Fruit fly (Drosophila melanogaster) whole organism, embryonic: ENCODE measurements around the gene witty.

Experiments used
- Ada2b ChIP-seq: fragments of 200-800 bp; sonication (Bioruptor generic); IDR thresholded peaks from 2 replicates; pipeline ENCODE4 v1.3.6; 2022; ENCODE audit warnings: missing biosample characterization, missing genetic modification characterization
- Atf-2 ChIP-seq: fragments of 200-800 bp; sonication (Bioruptor generic); optimal IDR thresholded peaks from 2 replicates; lab custom pipeline; 2016; ENCODE audit warnings: missing biosample characterization, missing genetic modification characterization
- Awh ChIP-seq: fragments of 200-800 bp; sonication (Bioruptor generic); IDR thresholded peaks from 2 replicates; pipeline ENCODE4, ENCODE4 v1.3.6; 2022; ENCODE audit warnings: missing biosample characterization, missing genetic modification characterization
- Bgb ChIP-seq: fragments of 200-800 bp; sonication (Bioruptor generic); IDR thresholded peaks from 2 replicates; pipeline ENCODE4 v1.3.6; 2022; ENCODE audit warnings: missing biosample characterization, missing genetic modification characterization; ENCODE audit not compliant: partially characterized antibody
- CG10565 ChIP-seq: fragments of 200-800 bp; sonication (Bioruptor generic); optimal IDR thresholded peaks from 3 replicates; lab custom pipeline; 2016; ENCODE audit warnings: missing biosample characterization, mild to moderate bottlenecking, missing genetic modification characterization
- CG10654 ChIP-seq: fragments of 200-800 bp; sonication (Bioruptor generic); optimal IDR thresholded peaks from 2 replicates; lab custom pipeline; 2016; ENCODE audit warnings: missing biosample characterization, missing genetic modification characterization
- CG12744 ChIP-seq: fragments of 200-800 bp; sonication (Bioruptor generic); optimal IDR thresholded peaks from 2 replicates; lab custom pipeline; 2016; ENCODE audit warnings: missing biosample characterization, missing genetic modification characterization
- CG16779 ChIP-seq: fragments of 200-800 bp; sonication (Bioruptor generic); IDR thresholded peaks from 2 replicates; pipeline ENCODE4 v1.3.6; 2022; ENCODE audit warnings: missing biosample characterization, missing genetic modification characterization
- CG17912 ChIP-seq: fragments of 200-800 bp; sonication (Bioruptor generic); optimal IDR thresholded peaks from 2 replicates; lab custom pipeline; 2018; ENCODE audit warnings: missing biosample characterization, mild to moderate bottlenecking, missing genetic modification characterization
- CG18764 ChIP-seq: fragments of 200-800 bp; sonication (Bioruptor generic); optimal IDR thresholded peaks from 3 replicates; lab custom pipeline; 2016; ENCODE audit warnings: missing biosample characterization, missing genetic modification characterization
- CG3407 ChIP-seq: fragments of 200-800 bp; sonication (Bioruptor generic); optimal IDR thresholded peaks from 2 replicates; lab custom pipeline; 2018; ENCODE audit warnings: missing biosample characterization, mild to moderate bottlenecking, missing genetic modification characterization
- CG3838 ChIP-seq: fragments of 200-800 bp; sonication (Bioruptor generic); optimal IDR thresholded peaks from 3 replicates; lab custom pipeline; 2016; ENCODE audit warnings: missing biosample characterization, missing genetic modification characterization
- CG6689 ChIP-seq: fragments of 200-800 bp; sonication (Bioruptor generic); IDR thresholded peaks from 2 replicates; pipeline ENCODE4 v1.3.6; 2022; ENCODE audit warnings: missing biosample characterization, missing genetic modification characterization
- CG8359 ChIP-seq: fragments of 200-800 bp; sonication (Bioruptor generic); optimal IDR thresholded peaks from 2 replicates; lab custom pipeline; 2017; ENCODE audit warnings: missing biosample characterization, mild to moderate bottlenecking, missing genetic modification characterization, borderline replicate concordance
- CG8388 ChIP-seq: fragments of 200-800 bp; sonication (Bioruptor generic); optimal IDR thresholded peaks from 2 replicates; lab custom pipeline; 2019; ENCODE audit warnings: missing biosample characterization, mild to moderate bottlenecking, missing genetic modification characterization, moderate library complexity
- CG8765 ChIP-seq: fragments of 200-800 bp; sonication (Bioruptor generic); IDR thresholded peaks from 2 replicates; pipeline ENCODE4 v1.3.6; 2022; ENCODE audit warnings: missing biosample characterization, missing genetic modification characterization
- CG9609 ChIP-seq: fragments of 200-800 bp; sonication (Bioruptor generic); optimal IDR thresholded peaks from 3 replicates; lab custom pipeline; 2016; ENCODE audit warnings: missing biosample characterization, missing genetic modification characterization
- CG9727 ChIP-seq: fragments of 200-800 bp; sonication (Bioruptor generic); optimal IDR thresholded peaks from 3 replicates; lab custom pipeline; 2017; ENCODE audit warnings: missing biosample characterization, mild to moderate bottlenecking, missing genetic modification characterization
- CG9876 ChIP-seq: fragments of 200-800 bp; sonication (Bioruptor generic); optimal IDR thresholded peaks from 2 replicates; lab custom pipeline; 2016; ENCODE audit warnings: missing biosample characterization, missing genetic modification characterization
- CoRest ChIP-seq: fragments of 200-800 bp; sonication (Bioruptor generic); optimal IDR thresholded peaks from 3 replicates; lab custom pipeline; 2018; ENCODE audit warnings: missing biosample characterization, mild to moderate bottlenecking, missing genetic modification characterization, moderate library complexity
- Dbx ChIP-seq: fragments of 200-800 bp; sonication (Bioruptor generic); IDR thresholded peaks from 3 replicates; pipeline ENCODE4 v1.3.6; 2022; ENCODE audit warnings: missing biosample characterization, missing genetic modification characterization
- Dp ChIP-seq: fragments of 200-800 bp; sonication (Bioruptor generic); optimal IDR thresholded peaks from 2 replicates; lab custom pipeline; 2018; ENCODE audit warnings: missing biosample characterization, mild to moderate bottlenecking, missing genetic modification characterization, moderate library complexity
- Dref ChIP-seq: fragments of 200-800 bp; sonication (Bioruptor generic); IDR thresholded peaks from 2 replicates; pipeline ENCODE4 v1.3.6; 2022; ENCODE audit warnings: missing biosample characterization, missing genetic modification characterization
- Elba2 ChIP-seq: fragments of 200-800 bp; sonication (Bioruptor generic); optimal IDR thresholded peaks from 3 replicates; lab custom pipeline; 2016; ENCODE audit warnings: missing biosample characterization, missing genetic modification characterization
- H15 ChIP-seq: fragments of 200-800 bp; sonication (Bioruptor generic); IDR thresholded peaks from 3 replicates; pipeline ENCODE4 v1.3.6; 2022; ENCODE audit warnings: missing biosample characterization, missing genetic modification characterization
- HHEX ChIP-seq: fragments of 200-800 bp; sonication (Bioruptor generic); optimal IDR thresholded peaks from 3 replicates; lab custom pipeline; 2017; ENCODE audit warnings: missing biosample characterization, mild to moderate bottlenecking, missing genetic modification characterization, missing genetic modification reagents
- Hey ChIP-seq: fragments of 200-800 bp; sonication (Bioruptor generic); optimal IDR thresholded peaks from 3 replicates; lab custom pipeline; 2018; ENCODE audit warnings: missing biosample characterization, mild to moderate bottlenecking, missing genetic modification characterization
- Med ChIP-seq: fragments of 200-800 bp; sonication (Bioruptor generic); peaks from one replicate; lab custom pipeline; 2016; ENCODE audit warnings: missing biosample characterization, missing genetic modification characterization, mild to moderate bottlenecking, inconsistent platforms, moderate library complexity
- NC2β ChIP-seq: fragments of 200-800 bp; sonication (Bioruptor generic); optimal IDR thresholded peaks from 2 replicates; lab custom pipeline; 2016; ENCODE audit warnings: missing biosample characterization, missing genetic modification characterization
- Rx ChIP-seq: fragments of 200-800 bp; sonication (Bioruptor generic); IDR thresholded peaks from 2 replicates; pipeline ENCODE4 v1.3.6; 2022; ENCODE audit warnings: missing biosample characterization, missing genetic modification characterization
- ash1 ChIP-seq: fragments of 200-800 bp; sonication (Bioruptor generic); optimal IDR thresholded peaks from 2 replicates; lab custom pipeline; 2018; ENCODE audit warnings: missing biosample characterization, mild to moderate bottlenecking, missing genetic modification characterization
- ato ChIP-seq: fragments of 200-800 bp; sonication (Bioruptor generic); IDR thresholded peaks from 2 replicates; pipeline ENCODE4 v1.3.6; 2022; ENCODE audit warnings: missing biosample characterization, missing genetic modification characterization; ENCODE audit not compliant: partially characterized antibody
- az2 ChIP-seq: fragments of 200-800 bp; sonication (Bioruptor generic); optimal IDR thresholded peaks from 3 replicates; lab custom pipeline; 2016; ENCODE audit warnings: missing biosample characterization, missing genetic modification characterization
- chm ChIP-seq: fragments of 200-800 bp; sonication (Bioruptor generic); IDR thresholded peaks from 2 replicates; pipeline ENCODE4 v1.3.6; 2022; ENCODE audit warnings: missing biosample characterization, missing genetic modification characterization
- da ChIP-seq: fragments of 200-800 bp; sonication (Bioruptor generic); optimal IDR thresholded peaks from 2 replicates; lab custom pipeline; 2016; ENCODE audit warnings: missing biosample characterization, missing genetic modification characterization
- exex ChIP-seq: fragments of 200-800 bp; sonication (Bioruptor generic); optimal IDR thresholded peaks from 4 replicates; lab custom pipeline; 2018; ENCODE audit warnings: missing biosample characterization, mild to moderate bottlenecking, missing genetic modification characterization, moderate library complexity
- ftz-f1 ChIP-seq: fragments of 200-800 bp; sonication (Bioruptor generic); optimal IDR thresholded peaks from 2 replicates; lab custom pipeline; 2016; ENCODE audit warnings: missing biosample characterization, missing genetic modification characterization
- fu2 ChIP-seq: fragments of 200-800 bp; sonication (Bioruptor generic); optimal IDR thresholded peaks from 2 replicates; lab custom pipeline; 2016; ENCODE audit warnings: missing biosample characterization, missing genetic modification characterization
- gem ChIP-seq: fragments of 200-800 bp; sonication (Bioruptor generic); optimal IDR thresholded peaks from 2 replicates; lab custom pipeline; 2019; ENCODE audit warnings: missing biosample characterization, mild to moderate bottlenecking, missing genetic modification characterization, moderate library complexity
- gt ChIP-seq: fragments of 200-800 bp; sonication (Bioruptor generic); IDR thresholded peaks from 2 replicates; pipeline ENCODE4 v1.3.6; 2022; ENCODE audit warnings: missing biosample characterization, missing genetic modification characterization
- hbn ChIP-seq: fragments of 200-800 bp; sonication (Bioruptor generic); IDR thresholded peaks from 2 replicates; pipeline ENCODE4 v1.3.6; 2022; ENCODE audit warnings: missing biosample characterization, missing genetic modification characterization; ENCODE audit not compliant: partially characterized antibody
- insv ChIP-seq, 2 experiments: fragments of 200-800 bp; sonication (Bioruptor generic); optimal IDR thresholded peaks; 3 replicates each; lab custom pipeline; 2016 to 2018; ENCODE audit warnings: missing biosample characterization in 2 of 2, missing genetic modification characterization in 2 of 2
- jigr1 ChIP-seq: fragments of 200-800 bp; sonication (Bioruptor generic); IDR thresholded peaks from 3 replicates; pipeline ENCODE4 v1.3.6; 2022; ENCODE audit warnings: missing biosample characterization, missing genetic modification characterization
- jing ChIP-seq: fragments of 200-800 bp; sonication (Bioruptor generic); optimal IDR thresholded peaks from 2 replicates; lab custom pipeline; 2018; ENCODE audit warnings: missing biosample characterization, mild to moderate bottlenecking, missing genetic modification characterization
- knrl ChIP-seq: fragments of 200-800 bp; sonication (Bioruptor generic); IDR thresholded peaks from 3 replicates; pipeline ENCODE4 v1.3.6; 2022; ENCODE audit warnings: missing biosample characterization, missing genetic modification characterization; ENCODE audit not compliant: partially characterized antibody
- nmo ChIP-seq: fragments of 200-800 bp; sonication (Bioruptor generic); optimal IDR thresholded peaks from 2 replicates; lab custom pipeline; 2018; ENCODE audit warnings: missing biosample characterization, mild to moderate bottlenecking, missing genetic modification characterization, moderate library complexity
- odd ChIP-seq: fragments of 200-800 bp; sonication (Bioruptor generic); optimal IDR thresholded peaks from 2 replicates; lab custom pipeline; 2017; ENCODE audit warnings: missing biosample characterization, mild to moderate bottlenecking, missing genetic modification characterization
- ro ChIP-seq: fragments of 200-800 bp; sonication (Bioruptor generic); IDR thresholded peaks from 2 replicates; pipeline ENCODE4 v1.3.6; 2022; ENCODE audit warnings: missing biosample characterization, missing genetic modification characterization
- sisA ChIP-seq: fragments of 200-800 bp; sonication (Bioruptor generic); IDR thresholded peaks from 2 replicates; pipeline ENCODE4 v1.3.6; 2022; ENCODE audit warnings: missing biosample characterization, missing genetic modification characterization
- sqz ChIP-seq: fragments of 200-800 bp; sonication (Bioruptor generic); optimal IDR thresholded peaks from 3 replicates; lab custom pipeline; 2018; ENCODE audit warnings: missing biosample characterization, mild to moderate bottlenecking, missing genetic modification characterization
- sug ChIP-seq: fragments of 200-800 bp; optimal IDR thresholded peaks from 2 replicates; lab custom pipeline; 2019; ENCODE audit warnings: missing biosample characterization, mild to moderate bottlenecking, missing genetic modification characterization, moderate library complexity

witty gene

DNA sequence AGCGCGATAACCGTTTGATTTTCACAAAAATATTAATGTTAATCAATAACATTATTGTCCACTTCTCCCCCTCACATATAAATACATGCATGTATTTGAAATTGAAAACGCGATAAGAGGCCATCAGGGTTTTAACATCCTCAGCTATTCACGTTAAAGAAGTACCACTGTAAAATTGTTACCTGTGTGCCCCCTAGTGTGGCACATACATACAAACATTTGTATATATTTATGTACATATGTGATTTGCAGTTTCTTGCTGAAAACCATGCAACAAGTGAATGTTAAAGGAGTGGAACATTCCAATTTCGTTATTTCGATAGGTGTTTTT, 24.8 kb downstream of the witty start:
- peak; percentile 63 for TF ChIP-seq Elba2 (GFP tag; lab: Kevin White, UChicago)
- TF ChIP-seq Rx (GFP tag; lab: Robert Waterston, UW): no peak
- TF ChIP-seq ato: no peak
- no peak for TF ChIP-seq CG3838 (GFP tag; lab: Kevin White, UChicago)
- TF ChIP-seq sug (tag; lab: Kevin White, UChicago): peak; percentile 77
- no peak for TF ChIP-seq ftz-f1 (GFP tag; lab: Kevin White, UChicago)
- no peak for TF ChIP-seq CG6689 (GFP tag; lab: Robert Waterston, UW)
- TF ChIP-seq sqz (GFP tag; lab: Kevin White, UChicago): no peak
- TF ChIP-seq CG16779 (GFP tag; lab: Robert Waterston, UW): no peak
- TF ChIP-seq Hey (tag; lab: Kevin White, UChicago): no peak
- no peak for TF ChIP-seq jigr1
- no peak for TF ChIP-seq Dbx (GFP tag; lab: Robert Waterston, UW)
- TF ChIP-seq Med (GFP tag; lab: Kevin White, UChicago): peak; percentile 37
- TF ChIP-seq CG18764: no peak
- TF ChIP-seq gt: no peak
- TF ChIP-seq sisA (GFP tag; lab: Robert Waterston, UW): no peak
- TF ChIP-seq CG8765: 0 out of 2 replicates have a peak, but pooled peaks have one; percentile 9
- TF ChIP-seq jing: no peak
- peak in 1 of 2 experiments; percentile 67 for TF ChIP-seq insv (GFP tag; optimal IDR thresholded peaks at IDR 0.05; lab: Kevin White, UChicago)
- no peak for TF ChIP-seq HHEX
- no peak for TF ChIP-seq NC2β (GFP tag; lab: Kevin White, UChicago)
- TF ChIP-seq CG9609: no peak
- TF ChIP-seq gem: no peak
- TF ChIP-seq CG9876 (GFP tag; lab: Kevin White, UChicago): no peak
- no peak for TF ChIP-seq Dp (GFP tag; lab: Kevin White, UChicago)
- TF ChIP-seq CG3407 (GFP tag; lab: Kevin White, UChicago): no peak
- no peak for TF ChIP-seq CG12744 (GFP tag; lab: Kevin White, UChicago)
- TF ChIP-seq ash1 (GFP tag; lab: Kevin White, UChicago): no peak
- no peak for TF ChIP-seq Atf-2 (GFP tag; lab: Kevin White, UChicago)
- TF ChIP-seq exex (tag; lab: Kevin White, UChicago): peak; percentile 5
- TF ChIP-seq CG8388 (GFP tag; lab: Kevin White, UChicago): no peak
- no peak for TF ChIP-seq knrl (GFP tag; lab: Robert Waterston, UW)
- TF ChIP-seq Dref (GFP tag; lab: Robert Waterston, UW): no peak

DNA sequence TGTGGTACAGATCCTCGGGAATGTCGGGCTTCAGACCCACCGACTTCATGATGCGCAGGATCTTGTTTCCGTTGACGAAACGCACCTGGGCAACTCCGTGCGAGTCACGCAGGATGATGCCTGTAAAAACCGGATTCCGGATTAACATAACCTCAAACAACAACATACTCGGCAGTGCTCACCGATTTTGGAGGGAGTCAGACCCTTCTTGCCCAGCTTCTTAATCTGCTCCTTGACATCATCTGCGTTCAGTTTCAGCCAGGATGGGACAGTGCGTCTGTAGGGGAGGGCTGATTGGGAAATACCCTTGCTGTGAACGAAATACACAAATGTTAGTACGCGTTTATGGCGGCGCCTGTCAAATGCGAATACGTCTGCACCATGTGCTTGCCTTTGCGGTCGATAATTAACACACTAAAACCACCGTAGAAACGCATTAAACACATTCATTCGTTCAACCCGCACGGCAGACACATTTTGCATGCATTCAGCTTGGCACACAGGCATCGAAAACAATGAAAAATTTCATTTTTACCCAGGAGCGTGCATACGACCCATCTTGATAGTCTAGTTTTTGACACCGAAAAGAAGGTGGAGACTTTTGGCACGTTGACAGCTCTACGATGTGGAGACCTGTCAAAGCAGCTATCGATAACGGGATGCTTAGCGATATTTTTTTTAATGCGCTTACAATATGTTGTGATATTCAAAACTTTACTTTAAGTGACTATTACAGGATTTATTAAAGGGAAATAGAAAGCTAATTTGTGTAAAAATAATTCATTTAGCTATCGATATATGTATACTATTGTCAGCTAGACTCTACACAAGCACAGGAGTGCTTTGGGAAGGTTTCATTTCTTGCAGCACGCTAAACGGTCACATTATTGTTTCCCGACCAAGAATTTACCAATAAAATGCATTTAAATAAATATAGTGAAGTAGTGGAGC, 26.2 kb downstream of the witty start, which contains the start of the genes RpS13 and CSN8:
RpS13 (minus strand) TSS at position 657 of the 951 bp plus-strand sequence.
CSN8 (plus strand) TSS at position 850 of the 951 bp plus-strand sequence.
- no peak for TF ChIP-seq CG10654 (GFP tag; lab: Kevin White, UChicago)
- no peak for TF ChIP-seq fu2 (GFP tag; lab: Kevin White, UChicago)
- no peak for TF ChIP-seq ro (GFP tag; lab: Robert Waterston, UW)
- no peak for TF ChIP-seq H15 (GFP tag; lab: Robert Waterston, UW)
- 0 out of 2 replicates have a peak, but pooled peaks have one; percentile 4 for TF ChIP-seq chm (GFP tag; lab: Robert Waterston, UW)
- TF ChIP-seq CG8359 (GFP tag; lab: Kevin White, UChicago): peak; percentile 27
- peak; percentile 31 for TF ChIP-seq CG9727 (GFP tag; lab: Kevin White, UChicago)
- peak; percentile 90 for TF ChIP-seq Bgb (GFP tag; lab: Robert Waterston, UW)
- TF ChIP-seq CG10565 (GFP tag; lab: Kevin White, UChicago): no peak
- no peak for TF ChIP-seq Ada2b (GFP tag; lab: Robert Waterston, UW)
- peak; percentile 17 for TF ChIP-seq CoRest (tag; lab: Kevin White, UChicago)
- peak; percentile 67 for TF ChIP-seq nmo (GFP tag; lab: Kevin White, UChicago)
- peak; percentile 93 for TF ChIP-seq hbn (GFP tag; lab: Robert Waterston, UW)
- no peak for TF ChIP-seq CG12744 (GFP tag; lab: Kevin White, UChicago)
- peak; percentile 16 for TF ChIP-seq CG17912 (GFP tag; lab: Kevin White, UChicago)
- no peak for TF ChIP-seq odd (GFP tag; lab: Kevin White, UChicago)
- no peak for TF ChIP-seq az2 (GFP tag; lab: Kevin White, UChicago)
- no peak for TF ChIP-seq Awh (GFP tag; lab: Robert Waterston, UW)
- TF ChIP-seq da (GFP tag; lab: Kevin White, UChicago): no peak
